Fruit fly (Drosophila melanogaster) S2 (cell line): Measurements from ENCODE around the gene stet.

ENCODE experiments used
- CG8478 ChIP-seq: fragments of >200 bp; optimal IDR thresholded peaks from 2 replicates; lab custom pipeline; 2018
- CTCF ChIP-seq, 2 experiments: fragments of >200 bp; optimal IDR thresholded peaks; 2 replicates each; lab custom pipeline; 2018

DNA sequence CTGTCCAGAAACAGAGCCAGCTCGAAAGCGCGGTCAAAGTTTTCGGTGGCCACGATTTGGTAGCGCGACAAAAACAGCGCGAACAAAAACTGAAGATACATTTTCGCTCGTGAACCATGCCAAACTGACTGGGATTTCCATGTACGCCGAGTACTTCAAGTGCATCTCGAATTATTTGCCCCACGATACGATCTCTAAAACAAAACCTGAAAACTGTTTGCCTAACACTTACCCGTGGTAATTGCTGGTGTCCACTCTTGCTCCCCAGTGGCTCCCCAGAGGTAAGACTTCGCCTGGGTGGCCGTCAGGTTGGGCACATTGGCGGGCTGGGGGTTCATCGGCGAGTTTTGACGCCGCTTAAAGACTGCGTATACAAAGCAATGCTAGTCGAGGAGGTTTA lies 41.8 kb upstream of the stet start, which contains the start of gene Ir62a:
- TF ChIP-seq CTCF (optimal IDR thresholded peaks at IDR 0.05; lab: Kevin White, UChicago), result no peak
- no peak for TF ChIP-seq CG8478 (lab: Kevin White, UChicago)
